Fruit fly (Drosophila melanogaster): ENCODE results near the gene CG12637.
"Not testable (repeated sequence)": the region's sequence is repeated elsewhere in the genome, so short reads cannot be mapped to it uniquely, and the experiment has no call there.

CG12637 gene

dm6 chrX:10673366-10673765, at the start of gene CG12637:
Gene CG12637, minus strand, starts transcription at chrX:10673466.
- TF ChIP-seq noc (tag; optimal IDR thresholded peaks at IDR 0.05), result no peak

- no peak for TF ChIP-seq noc (tag; optimal IDR thresholded peaks at IDR 0.05)
Observed at dm6 chrX:10721901-10722479, 48.7 kb upstream of the CG12637 start.

- TF ChIP-seq noc (tag; optimal IDR thresholded peaks at IDR 0.05), result peak; percentile 17
Observed at dm6 chrX:10719280-10719679, 46.0 kb upstream of the CG12637 start.

- TF ChIP-seq noc (tag; optimal IDR thresholded peaks at IDR 0.05), result no peak
Observed at dm6 chrX:10717869-10718268, 44.6 kb upstream of the CG12637 start.

dm6 chrX:10697731-10698130, 24.5 kb upstream of the CG12637 start:
- no peak for TF ChIP-seq noc (tag; optimal IDR thresholded peaks at IDR 0.05)

dm6 chrX:10661743-10662142, 11.5 kb downstream of the CG12637 start, which contains the start of gene Rab9E:
Gene Rab9E, minus strand, starts transcription at chrX:10661843.
- TF ChIP-seq noc (tag; optimal IDR thresholded peaks at IDR 0.05), result not testable (repeated sequence)

dm6 chrX:10657380-10657779, 15.9 kb downstream of the CG12637 start, which contains the start of gene CG2111:
Gene CG2111, plus strand, starts transcription at chrX:10657680.
- TF ChIP-seq noc (tag; optimal IDR thresholded peaks at IDR 0.05), result no peak

- TF ChIP-seq noc (tag; optimal IDR thresholded peaks at IDR 0.05), result no peak
Observed at dm6 chrX:10656216-10656615, 17.1 kb downstream of the CG12637 start.

dm6 chrX:10642233-10642751, 31.0 kb downstream of the CG12637 start:
- TF ChIP-seq noc (tag; optimal IDR thresholded peaks at IDR 0.05), result no peak

- peak; percentile 15 for TF ChIP-seq noc (tag; optimal IDR thresholded peaks at IDR 0.05)
Observed at dm6 chrX:10628874-10629273, 44.4 kb downstream of the CG12637 start.

dm6 chrX:10627062-10627756, 46.1 kb downstream of the CG12637 start, which contains the start of the genes CG9806 and X11Lbeta:
Gene CG9806, minus strand, starts transcription at chrX:10627112.
Gene X11Lbeta, plus strand, starts transcription at chrX:10627737.
- TF ChIP-seq noc (tag; optimal IDR thresholded peaks at IDR 0.05), result no peak

dm6 chrX:10623125-10623524, 50.1 kb downstream of the CG12637 start, which contains the start of gene Rab9Db:
Gene Rab9Db, minus strand, starts transcription at chrX:10623225.
- TF ChIP-seq noc (tag; optimal IDR thresholded peaks at IDR 0.05), result not testable (repeated sequence)

Measured in whole organism, larva.